Fruit fly (Drosophila melanogaster) whole organism, embryonic: ENCODE results near the gene BthD.

Experiments used
- Asciz ChIP-seq: fragments of 200-800 bp; sonication (Bioruptor generic); optimal IDR thresholded peaks from 2 replicates; lab custom pipeline; 2017; ENCODE audit warnings: missing biosample characterization, mild to moderate bottlenecking, missing genetic modification characterization, missing genetic modification reagents
- CG11560 ChIP-seq: fragments of 200-800 bp; sonication (Bioruptor generic); IDR thresholded peaks from 3 replicates; pipeline ENCODE4 v1.3.6; 2022; ENCODE audit warnings: missing biosample characterization, missing genetic modification characterization
- CG12071 ChIP-seq: fragments of 200-800 bp; sonication (Bioruptor generic); optimal IDR thresholded peaks from 3 replicates; lab custom pipeline; 2018; ENCODE audit warnings: missing biosample characterization, mild to moderate bottlenecking, missing genetic modification characterization
- CG1233 ChIP-seq: fragments of 200-800 bp; sonication (Bioruptor generic); optimal IDR thresholded peaks from 4 replicates; lab custom pipeline; 2018; ENCODE audit warnings: missing biosample characterization, mild to moderate bottlenecking, missing genetic modification characterization
- CG12744 ChIP-seq: fragments of 200-800 bp; sonication (Bioruptor generic); optimal IDR thresholded peaks from 2 replicates; lab custom pipeline; 2016; ENCODE audit warnings: missing biosample characterization, missing genetic modification characterization
- CG12769 ChIP-seq: fragments of 200-800 bp; sonication (Bioruptor generic); optimal IDR thresholded peaks from 2 replicates; lab custom pipeline; 2019; ENCODE audit warnings: missing biosample characterization, mild to moderate bottlenecking, missing genetic modification characterization, moderate library complexity
- CG13775 ChIP-seq: fragments of 200-800 bp; sonication (Bioruptor generic); optimal IDR thresholded peaks from 3 replicates; lab custom pipeline; 2017; ENCODE audit warnings: missing biosample characterization, mild to moderate bottlenecking, missing genetic modification characterization
- CG14667 ChIP-seq: fragments of 200-800 bp; sonication (Bioruptor generic); IDR thresholded peaks from 2 replicates; pipeline ENCODE4 v1.3.6; 2022; ENCODE audit warnings: missing biosample characterization, missing genetic modification characterization
- CG14710 ChIP-seq: fragments of 200-800 bp; sonication (Bioruptor generic); optimal IDR thresholded peaks from 3 replicates; lab custom pipeline; 2019; ENCODE audit warnings: missing biosample characterization, mild to moderate bottlenecking, missing genetic modification characterization, moderate library complexity
- CG1529 ChIP-seq: fragments of 200-800 bp; sonication (Bioruptor generic); optimal IDR thresholded peaks from 3 replicates; lab custom pipeline; 2018; ENCODE audit warnings: missing biosample characterization, missing genetic modification characterization
- CG15514 ChIP-seq: fragments of 200-800 bp; sonication (Bioruptor generic); optimal IDR thresholded peaks from 3 replicates; lab custom pipeline; 2017; ENCODE audit warnings: missing biosample characterization, missing genetic modification characterization, mild to moderate bottlenecking, moderate library complexity, missing genetic modification reagents
- CG16863 ChIP-seq: fragments of 200-800 bp; sonication (Bioruptor generic); optimal IDR thresholded peaks from 3 replicates; lab custom pipeline; 2016; ENCODE audit warnings: missing biosample characterization, missing genetic modification characterization
- CG17186 ChIP-seq: fragments of 200-800 bp; sonication (Bioruptor generic); optimal IDR thresholded peaks from 3 replicates; lab custom pipeline; 2017; ENCODE audit warnings: missing biosample characterization, missing genetic modification reagents, missing genetic modification characterization
- CG18262 ChIP-seq: fragments of 200-800 bp; optimal IDR thresholded peaks from 3 replicates; lab custom pipeline; 2019; ENCODE audit warnings: missing biosample characterization, mild to moderate bottlenecking, missing genetic modification characterization, moderate library complexity
- CG2202 ChIP-seq: fragments of 200-800 bp; sonication (Bioruptor generic); optimal IDR thresholded peaks from 2 replicates; lab custom pipeline; 2018; ENCODE audit warnings: missing biosample characterization, mild to moderate bottlenecking, missing genetic modification characterization
- CG31388 ChIP-seq: fragments of 200-800 bp; sonication (Bioruptor generic); optimal IDR thresholded peaks from 2 replicates; lab custom pipeline; 2016; ENCODE audit warnings: missing biosample characterization, missing genetic modification characterization
- CG34376 ChIP-seq: fragments of 200-800 bp; sonication (Bioruptor generic); optimal IDR thresholded peaks from 2 replicates; lab custom pipeline; 2018; ENCODE audit warnings: missing biosample characterization, mild to moderate bottlenecking, missing genetic modification characterization
- CG42726 ChIP-seq: fragments of 200-800 bp; sonication (Bioruptor generic); IDR thresholded peaks from 2 replicates; pipeline ENCODE4 v1.3.6; 2022; ENCODE audit warnings: missing biosample characterization, missing genetic modification characterization; ENCODE audit not compliant: partially characterized antibody
- CG7786 ChIP-seq: fragments of 200-800 bp; sonication (Bioruptor generic); optimal IDR thresholded peaks from 2 replicates; lab custom pipeline; 2016; ENCODE audit warnings: missing biosample characterization, missing genetic modification characterization
- CG8089 ChIP-seq: fragments of 200-800 bp; sonication (Bioruptor generic); optimal IDR thresholded peaks from 3 replicates; lab custom pipeline; 2016; ENCODE audit warnings: missing biosample characterization, missing genetic modification characterization
- CG8281 ChIP-seq: fragments of 200-800 bp; sonication (Bioruptor generic); optimal IDR thresholded peaks from 2 replicates; lab custom pipeline; 2018; ENCODE audit warnings: missing biosample characterization, mild to moderate bottlenecking, missing genetic modification characterization, moderate library complexity
- CG9876 ChIP-seq: fragments of 200-800 bp; sonication (Bioruptor generic); optimal IDR thresholded peaks from 2 replicates; lab custom pipeline; 2016; ENCODE audit warnings: missing biosample characterization, missing genetic modification characterization
- Dad ChIP-seq: fragments of 200-800 bp; sonication (Bioruptor generic); optimal IDR thresholded peaks from 3 replicates; lab custom pipeline; 2016; ENCODE audit warnings: missing biosample characterization, missing genetic modification characterization
- Dfd ChIP-seq, 2 experiments: fragments of >200 bp; optimal IDR thresholded peaks; 2 replicates each; lab custom pipeline; 2017; ENCODE audit warnings: missing biosample characterization in 2 of 2, missing genetic modification characterization in 2 of 2
- HLH3B ChIP-seq: fragments of 200-800 bp; sonication (Bioruptor generic); IDR thresholded peaks from 2 replicates; pipeline ENCODE4 v1.3.6; 2022; ENCODE audit warnings: missing biosample characterization, missing genetic modification characterization
- Hr3 ChIP-seq: fragments of 200-800 bp; sonication (Bioruptor generic); optimal IDR thresholded peaks from 3 replicates; lab custom pipeline; 2016; ENCODE audit warnings: missing biosample characterization, missing genetic modification characterization
- Hr78 ChIP-seq, 2 experiments: fragments of 200-800 bp in 1 of 2; fragments of >200 bp in 1 of 2; sonication (Bioruptor generic) in 1 of 2; optimal IDR thresholded peaks; 2 replicates each; lab custom pipeline; 2017 to 2019; ENCODE audit warnings: missing biosample characterization in 2 of 2, missing genetic modification characterization in 2 of 2, mild to moderate bottlenecking in 1 of 2, moderate library complexity in 1 of 2
- MBD-R2 ChIP-seq: fragments of 200-800 bp; sonication (Bioruptor generic); IDR thresholded peaks from 2 replicates; pipeline ENCODE4 v1.3.6; 2022; ENCODE audit warnings: missing biosample characterization, missing genetic modification characterization
- PHDP ChIP-seq: fragments of 200-800 bp; sonication (Bioruptor generic); optimal IDR thresholded peaks from 3 replicates; lab custom pipeline; 2018; ENCODE audit warnings: missing biosample characterization, mild to moderate bottlenecking, missing genetic modification characterization, moderate library complexity
- Ravus ChIP-seq: fragments of 200-800 bp; sonication (Bioruptor generic); IDR thresholded peaks from 2 replicates; pipeline ENCODE4 v1.3.6; 2022; ENCODE audit warnings: missing biosample characterization, missing genetic modification characterization
- Side ChIP-seq: fragments of 200-800 bp; sonication (Bioruptor generic); optimal IDR thresholded peaks from 2 replicates; lab custom pipeline; 2016; ENCODE audit warnings: missing biosample characterization, missing genetic modification characterization
- Spps ChIP-seq: fragments of 200-800 bp; sonication (Bioruptor generic); optimal IDR thresholded peaks from 2 replicates; lab custom pipeline; 2018; ENCODE audit warnings: missing biosample characterization, mild to moderate bottlenecking, missing genetic modification characterization
- Sry-β ChIP-seq: fragments of 200-800 bp; sonication (Bioruptor generic); optimal IDR thresholded peaks from 2 replicates; lab custom pipeline; 2018; ENCODE audit warnings: missing biosample characterization, mild to moderate bottlenecking, missing genetic modification characterization, moderate library complexity
- Usf ChIP-seq: fragments of 200-800 bp; sonication (Bioruptor generic); optimal IDR thresholded peaks from 2 replicates; lab custom pipeline; 2017; ENCODE audit warnings: missing genotype, missing biosample characterization, missing genetic modification characterization
- Xbp1 ChIP-seq: fragments of 200-800 bp; sonication (Bioruptor generic); optimal IDR thresholded peaks from 3 replicates; lab custom pipeline; 2016; ENCODE audit warnings: missing biosample characterization, mild to moderate bottlenecking, missing genetic modification characterization
- ac ChIP-seq: fragments of 200-800 bp; sonication (Bioruptor generic); optimal IDR thresholded peaks from 3 replicates; lab custom pipeline; 2017; ENCODE audit warnings: missing biosample characterization, mild to moderate bottlenecking, missing genetic modification characterization
- al ChIP-seq: fragments of 200-800 bp; sonication (Bioruptor generic); IDR thresholded peaks from 2 replicates; pipeline ENCODE4 v1.3.6; 2022; ENCODE audit warnings: missing biosample characterization, missing genetic modification characterization
- amos ChIP-seq: fragments of 200-800 bp; sonication (Bioruptor generic); IDR thresholded peaks from 2 replicates; pipeline ENCODE4 v1.3.6; 2022; ENCODE audit warnings: missing biosample characterization, missing genetic modification characterization; ENCODE audit not compliant: partially characterized antibody
- dysf ChIP-seq: fragments of 200-800 bp; sonication (Bioruptor generic); IDR thresholded peaks from 3 replicates; pipeline ENCODE4 v1.3.6; 2022; ENCODE audit warnings: missing biosample characterization, missing genetic modification characterization
- eve ChIP-seq, 2 experiments: fragments of >200 bp; optimal IDR thresholded peaks; 2 replicates each; lab custom pipeline; 2017; ENCODE audit warnings: missing biosample characterization in 2 of 2, missing genetic modification characterization in 2 of 2
- grau ChIP-seq: fragments of 200-800 bp; optimal IDR thresholded peaks from 3 replicates; lab custom pipeline; 2019; ENCODE audit warnings: missing biosample characterization, mild to moderate bottlenecking, missing genetic modification characterization, moderate library complexity
- seq ChIP-seq: fragments of 200-800 bp; sonication (Bioruptor generic); IDR thresholded peaks from 2 replicates; pipeline ENCODE4 v1.3.6; 2022; ENCODE audit warnings: missing biosample characterization, missing genetic modification characterization
- slou ChIP-seq: fragments of 200-800 bp; sonication (Bioruptor generic); optimal IDR thresholded peaks from 3 replicates; lab custom pipeline; 2016; ENCODE audit warnings: missing biosample characterization, missing genetic modification characterization
- slp2 ChIP-seq: fragments of 200-800 bp; sonication (Bioruptor generic); optimal IDR thresholded peaks from 2 replicates; lab custom pipeline; 2016; ENCODE audit warnings: missing biosample characterization, missing genetic modification characterization
- sob ChIP-seq: fragments of 200-800 bp; sonication (Bioruptor generic); IDR thresholded peaks from 2 replicates; pipeline ENCODE4 v1.3.6; 2022; ENCODE audit warnings: missing biosample characterization, missing genetic modification characterization
- ssp ChIP-seq: fragments of 200-800 bp; sonication (Bioruptor generic); IDR thresholded peaks from 2 replicates; pipeline ENCODE4 v1.3.6; 2022; ENCODE audit warnings: missing biosample characterization, missing genetic modification characterization
- trh ChIP-seq: fragments of 200-800 bp; sonication (Bioruptor generic); optimal IDR thresholded peaks from 2 replicates; lab custom pipeline; 2016; ENCODE audit warnings: missing biosample characterization, missing genetic modification characterization
- unpg ChIP-seq: fragments of 200-800 bp; sonication (Bioruptor generic); optimal IDR thresholded peaks from 3 replicates; lab custom pipeline; 2018; ENCODE audit warnings: missing biosample characterization, mild to moderate bottlenecking, missing genetic modification characterization, moderate library complexity
- z ChIP-seq: fragments of 200-800 bp; sonication (Bioruptor generic); IDR thresholded peaks from 3 replicates; pipeline ENCODE4 v1.3.6; 2022; ENCODE audit warnings: missing biosample characterization, missing genetic modification characterization
- zen ChIP-seq: fragments of 200-800 bp; sonication (Bioruptor generic); optimal IDR thresholded peaks from 3 replicates; lab custom pipeline; 2018; ENCODE audit warnings: missing biosample characterization, mild to moderate bottlenecking, missing genetic modification characterization, moderate library complexity

BthD gene

dm6 chrX:13634254-13634999, 22.5 kb downstream of the BthD start (continued):
- TF ChIP-seq ac (GFP tag; lab: Kevin White, UChicago), result peak; percentile 18
- TF ChIP-seq Side (GFP tag; lab: Kevin White, UChicago), result peak; percentile 45
- TF ChIP-seq CG15514 (GFP tag; lab: Kevin White, UChicago), result peak; percentile 55
- TF ChIP-seq Spps (tag; lab: Kevin White, UChicago), result no peak
- TF ChIP-seq CG14710 (tag; lab: Kevin White, UChicago), result no peak
- TF ChIP-seq ssp (GFP tag; lab: Robert Waterston, UW), result no peak
- peak; percentile 56; the same call in 2 of the 3 replicates for TF ChIP-seq dysf (GFP tag; lab: Robert Waterston, UW)
- TF ChIP-seq eve (GFP tag; optimal IDR thresholded peaks at IDR 0.05; lab: Kevin White, UChicago), result no peak
- TF ChIP-seq seq (GFP tag; lab: Robert Waterston, UW), result no peak; the same call in 1 of the 2 replicates
- no peak for TF ChIP-seq Sry-β (GFP tag; lab: Kevin White, UChicago)
- TF ChIP-seq sob (GFP tag; lab: Robert Waterston, UW), result peak; percentile 30; the same call in 1 of the 2 replicates
- TF ChIP-seq z (GFP tag; lab: Robert Waterston, UW), result peak; percentile 61; the same call in 1 of the 3 replicates
- TF ChIP-seq trh, result no peak
- TF ChIP-seq CG12744 (GFP tag; lab: Kevin White, UChicago), result peak; percentile 4
- TF ChIP-seq Dad (GFP tag; lab: Kevin White, UChicago), result no peak
- peak; percentile 7 for TF ChIP-seq CG16863 (GFP tag; lab: Kevin White, UChicago)
- peak; percentile 50 for TF ChIP-seq CG12769
- TF ChIP-seq Hr78 (GFP tag; optimal IDR thresholded peaks at IDR 0.05; lab: Kevin White, UChicago), result no peak
- TF ChIP-seq Hr3, result peak; percentile 18
- no peak; the same call in 1 of the 2 replicates for TF ChIP-seq MBD-R2
- no peak for TF ChIP-seq CG8089 (GFP tag; lab: Kevin White, UChicago)
- TF ChIP-seq CG7786 (GFP tag; lab: Kevin White, UChicago), result peak; percentile 52
- TF ChIP-seq Asciz, result peak; percentile 36
- peak; percentile 32 for TF ChIP-seq CG1233 (GFP tag; lab: Kevin White, UChicago)
- TF ChIP-seq CG11560 (tag; lab: Robert Waterston, UW), result no peak
- peak; percentile 27; the same call in 1 of the 2 replicates for TF ChIP-seq HLH3B (GFP tag; lab: Robert Waterston, UW)
- no peak for TF ChIP-seq CG1529 (GFP tag; lab: Kevin White, UChicago)
- TF ChIP-seq Usf, result peak; percentile 30
- peak; percentile 40 for TF ChIP-seq al (GFP tag; lab: Robert Waterston, UW)
- TF ChIP-seq CG13775, result peak; percentile 1
- TF ChIP-seq Ravus, result no peak
- TF ChIP-seq slp2 (GFP tag; lab: Kevin White, UChicago), result no peak
- peak; percentile 90 for TF ChIP-seq CG34376 (GFP tag; lab: Kevin White, UChicago)
- no peak for TF ChIP-seq CG2202
- no peak for TF ChIP-seq CG17186 (GFP tag; lab: Kevin White, UChicago)
- no peak for TF ChIP-seq CG8281 (tag; lab: Kevin White, UChicago)
- no peak for TF ChIP-seq CG31388
- TF ChIP-seq CG9876 (GFP tag; lab: Kevin White, UChicago), result peak; percentile 14
- TF ChIP-seq PHDP (tag; lab: Kevin White, UChicago), result peak; percentile 46
- peak; percentile 54 for TF ChIP-seq grau
- TF ChIP-seq zen (tag; lab: Kevin White, UChicago), result no peak
- no peak for TF ChIP-seq amos
- no peak for TF ChIP-seq CG14667 (GFP tag; lab: Robert Waterston, UW)
- peak; percentile 3 for TF ChIP-seq slou (GFP tag; lab: Kevin White, UChicago)
- TF ChIP-seq CG42726 (GFP tag; lab: Robert Waterston, UW), result no peak
- no peak for TF ChIP-seq unpg (GFP tag; lab: Kevin White, UChicago)
- TF ChIP-seq CG12071 (GFP tag; lab: Kevin White, UChicago), result peak; percentile 66
- no peak for TF ChIP-seq Xbp1
- peak; percentile 18 for TF ChIP-seq CG18262 (tag; lab: Kevin White, UChicago)
- no peak for TF ChIP-seq Dfd (GFP tag; optimal IDR thresholded peaks at IDR 0.05; lab: Kevin White, UChicago)
